Fruit fly (Drosophila melanogaster) whole organism, embryonic: ENCODE measurements around the gene CG4983.

Experiments used
- ATbp ChIP-seq: fragments of 200-800 bp; sonication (Bioruptor generic); optimal IDR thresholded peaks from 2 replicates; lab custom pipeline; 2017; ENCODE audit warnings: missing biosample characterization, mild to moderate bottlenecking, missing genetic modification characterization, missing genetic modification reagents
- Aef1 ChIP-seq: fragments of 200-800 bp; sonication (Bioruptor generic); IDR thresholded peaks from 3 replicates; pipeline ENCODE4 v1.3.6; 2022; ENCODE audit warnings: missing biosample characterization, missing genetic modification characterization
- Bdp1 ChIP-seq: fragments of 200-800 bp; sonication (Bioruptor generic); optimal IDR thresholded peaks from 3 replicates; lab custom pipeline; 2016; ENCODE audit warnings: missing biosample characterization, missing genetic modification characterization
- CG10274 ChIP-seq: fragments of 200-800 bp; sonication (Bioruptor generic); optimal IDR thresholded peaks from 3 replicates; lab custom pipeline; 2017; ENCODE audit warnings: missing biosample characterization, mild to moderate bottlenecking, missing genetic modification characterization
- CG10979 ChIP-seq: fragments of 200-800 bp; sonication (Bioruptor generic); optimal IDR thresholded peaks from 2 replicates; lab custom pipeline; 2018; ENCODE audit warnings: missing biosample characterization, mild to moderate bottlenecking, missing genetic modification characterization, moderate library complexity
- CG11456 ChIP-seq: fragments of 200-800 bp; sonication (Bioruptor generic); IDR thresholded peaks from 3 replicates; pipeline ENCODE4 v1.3.6; 2022; ENCODE audit warnings: missing biosample characterization, missing genetic modification characterization
- CG11696 ChIP-seq: fragments of 200-800 bp; sonication (Bioruptor generic); IDR thresholded peaks from 2 replicates; pipeline ENCODE4 v1.3.6; 2022; ENCODE audit warnings: missing biosample characterization, missing genetic modification characterization
- CG11723 ChIP-seq: fragments of 200-800 bp; sonication (Bioruptor generic); optimal IDR thresholded peaks from 2 replicates; lab custom pipeline; 2017; ENCODE audit warnings: missing biosample characterization, mild to moderate bottlenecking, missing genetic modification characterization
- CG12104 ChIP-seq: fragments of 200-800 bp; sonication (Bioruptor generic); optimal IDR thresholded peaks from 3 replicates; lab custom pipeline; 2016; ENCODE audit warnings: missing biosample characterization, missing genetic modification characterization
- CG13287 ChIP-seq: fragments of 200-800 bp; sonication (Bioruptor generic); IDR thresholded peaks from 2 replicates; pipeline ENCODE4 v1.3.6; 2022; ENCODE audit warnings: missing biosample characterization, missing genetic modification characterization; ENCODE audit not compliant: partially characterized antibody
- CG13296 ChIP-seq: fragments of 200-800 bp; sonication (Bioruptor generic); optimal IDR thresholded peaks from 3 replicates; lab custom pipeline; 2018; ENCODE audit warnings: missing biosample characterization, mild to moderate bottlenecking, missing genetic modification characterization
- CG15269 ChIP-seq: fragments of 200-800 bp; sonication (Bioruptor generic); optimal IDR thresholded peaks from 2 replicates; lab custom pipeline; 2018; ENCODE audit warnings: missing biosample characterization, mild to moderate bottlenecking, missing genetic modification characterization, moderate library complexity
- CG15479 ChIP-seq: fragments of 200-800 bp; sonication (Bioruptor generic); optimal IDR thresholded peaks from 3 replicates; lab custom pipeline; 2019; ENCODE audit warnings: missing biosample characterization, mild to moderate bottlenecking, missing genetic modification characterization, moderate library complexity
- CG1603 ChIP-seq: fragments of 200-800 bp; sonication (Bioruptor generic); optimal IDR thresholded peaks from 2 replicates; lab custom pipeline; 2019; ENCODE audit warnings: missing biosample characterization, mild to moderate bottlenecking, missing genetic modification characterization, moderate library complexity
- CG17385 ChIP-seq: fragments of 200-800 bp; sonication (Bioruptor generic); optimal IDR thresholded peaks from 3 replicates; lab custom pipeline; 2018; ENCODE audit warnings: missing biosample characterization, mild to moderate bottlenecking, missing genetic modification characterization
- CG17829 ChIP-seq: fragments of 200-800 bp; optimal IDR thresholded peaks from 2 replicates; lab custom pipeline; 2019; ENCODE audit warnings: missing biosample characterization, mild to moderate bottlenecking, missing genetic modification characterization, moderate library complexity
- CG2678 ChIP-seq: fragments of 200-800 bp; sonication (Bioruptor generic); optimal IDR thresholded peaks from 3 replicates; lab custom pipeline; 2019; ENCODE audit warnings: missing biosample characterization, mild to moderate bottlenecking, missing genetic modification characterization, moderate library complexity
- CG33213 ChIP-seq: fragments of 200-800 bp; sonication (Bioruptor generic); optimal IDR thresholded peaks from 3 replicates; lab custom pipeline; 2016; ENCODE audit warnings: missing biosample characterization, missing genetic modification characterization
- CG34376 ChIP-seq: fragments of 200-800 bp; sonication (Bioruptor generic); optimal IDR thresholded peaks from 2 replicates; lab custom pipeline; 2018; ENCODE audit warnings: missing biosample characterization, mild to moderate bottlenecking, missing genetic modification characterization
- CG6254 ChIP-seq: fragments of 200-800 bp; sonication (Bioruptor generic); optimal IDR thresholded peaks from 3 replicates; lab custom pipeline; 2017; ENCODE audit warnings: mild to moderate bottlenecking, missing biosample characterization, missing genetic modification reagents, missing genetic modification characterization
- CG6683 ChIP-seq: fragments of 200-800 bp; sonication (Bioruptor generic); optimal IDR thresholded peaks from 2 replicates; lab custom pipeline; 2017; ENCODE audit warnings: missing biosample characterization, mild to moderate bottlenecking, missing genetic modification characterization, missing genetic modification reagents
- CG7556 ChIP-seq: fragments of 200-800 bp; sonication (Bioruptor generic); optimal IDR thresholded peaks from 2 replicates; lab custom pipeline; 2017; ENCODE audit warnings: missing biosample characterization, mild to moderate bottlenecking, missing genetic modification characterization
- CG8359 ChIP-seq: fragments of 200-800 bp; sonication (Bioruptor generic); optimal IDR thresholded peaks from 2 replicates; lab custom pipeline; 2017; ENCODE audit warnings: missing biosample characterization, mild to moderate bottlenecking, missing genetic modification characterization, borderline replicate concordance
- Dad ChIP-seq: fragments of 200-800 bp; sonication (Bioruptor generic); optimal IDR thresholded peaks from 3 replicates; lab custom pipeline; 2016; ENCODE audit warnings: missing biosample characterization, missing genetic modification characterization
- Doc2 ChIP-seq: fragments of 200-800 bp; sonication (Bioruptor generic); IDR thresholded peaks from 2 replicates; pipeline ENCODE4 v1.3.6; 2022; ENCODE audit warnings: missing biosample characterization, missing genetic modification characterization
- Fer2 ChIP-seq: fragments of 200-800 bp; sonication (Bioruptor generic); optimal IDR thresholded peaks from 2 replicates; lab custom pipeline; 2018; ENCODE audit warnings: missing biosample characterization, mild to moderate bottlenecking, missing genetic modification characterization, moderate library complexity
- H2.0 ChIP-seq: fragments of 200-800 bp; sonication (Bioruptor generic); IDR thresholded peaks from 2 replicates; pipeline ENCODE4 v1.3.6; 2022; ENCODE audit warnings: missing biosample characterization, missing genetic modification characterization
- Meics ChIP-seq: fragments of 200-800 bp; sonication (Bioruptor generic); optimal IDR thresholded peaks from 2 replicates; lab custom pipeline; 2017; ENCODE audit warnings: missing biosample characterization, mild to moderate bottlenecking, missing genetic modification characterization
- NFAT ChIP-seq: fragments of 200-800 bp; sonication (Bioruptor generic); IDR thresholded peaks from 2 replicates; pipeline ENCODE4 v1.3.6; 2022; ENCODE audit warnings: missing biosample characterization, missing genetic modification characterization
- NfI ChIP-seq: fragments of 200-800 bp; sonication (Bioruptor generic); optimal IDR thresholded peaks from 3 replicates; lab custom pipeline; 2018; ENCODE audit warnings: missing biosample characterization, mild to moderate bottlenecking, missing genetic modification characterization, moderate library complexity
- Sin3A ChIP-seq: fragments of >200 bp; optimal IDR thresholded peaks from 2 replicates; lab custom pipeline; 2018
- TFAM ChIP-seq: fragments of 200-800 bp; sonication (Bioruptor generic); optimal IDR thresholded peaks from 2 replicates; lab custom pipeline; 2017; ENCODE audit warnings: missing biosample characterization, missing genetic modification characterization, inconsistent platforms
- abd-A ChIP-seq: fragments of 200-800 bp; sonication (Bioruptor generic); optimal IDR thresholded peaks from 3 replicates; lab custom pipeline; 2019; ENCODE audit warnings: missing biosample characterization, mild to moderate bottlenecking, missing genetic modification characterization, moderate library complexity
- bab2 ChIP-seq: fragments of 200-800 bp; sonication (Bioruptor generic); optimal IDR thresholded peaks from 2 replicates; lab custom pipeline; 2016; ENCODE audit warnings: missing biosample characterization, missing genetic modification characterization
- cas ChIP-seq: fragments of 200-800 bp; sonication (Bioruptor generic); IDR thresholded peaks from 2 replicates; pipeline ENCODE4 v1.3.6; 2022; ENCODE audit warnings: missing biosample characterization, missing genetic modification characterization
- danr ChIP-seq: fragments of 200-800 bp; sonication (Bioruptor generic); IDR thresholded peaks from 2 replicates; pipeline ENCODE4 v1.3.6; 2022; ENCODE audit warnings: missing biosample characterization, missing genetic modification characterization
- dpn ChIP-seq, 2 experiments: fragments of 200-800 bp; sonication (Bioruptor generic); optimal IDR thresholded peaks; 3 replicates each; lab custom pipeline; 2016; ENCODE audit warnings: missing biosample characterization in 2 of 2, missing genetic modification characterization in 2 of 2
- dysf ChIP-seq: fragments of 200-800 bp; sonication (Bioruptor generic); IDR thresholded peaks from 3 replicates; pipeline ENCODE4 v1.3.6; 2022; ENCODE audit warnings: missing biosample characterization, missing genetic modification characterization
- emc ChIP-seq: fragments of 200-800 bp; sonication (Bioruptor generic); optimal IDR thresholded peaks from 2 replicates; lab custom pipeline; 2016; ENCODE audit warnings: missing biosample characterization, missing genetic modification characterization
- fd3F ChIP-seq: fragments of 200-800 bp; sonication (Bioruptor generic); optimal IDR thresholded peaks from 2 replicates; lab custom pipeline; 2018; ENCODE audit warnings: missing biosample characterization, mild to moderate bottlenecking, missing genetic modification characterization, moderate library complexity
- fru ChIP-seq: fragments of >200 bp; optimal IDR thresholded peaks from 2 replicates; lab custom pipeline; 2017
- gfzf ChIP-seq: fragments of 200-800 bp; sonication (Bioruptor generic); optimal IDR thresholded peaks from 2 replicates; lab custom pipeline; 2016; ENCODE audit warnings: missing biosample characterization, mild to moderate bottlenecking, missing genetic modification characterization, moderate library complexity
- grau ChIP-seq: fragments of 200-800 bp; optimal IDR thresholded peaks from 3 replicates; lab custom pipeline; 2019; ENCODE audit warnings: missing biosample characterization, mild to moderate bottlenecking, missing genetic modification characterization, moderate library complexity
- her ChIP-seq: fragments of 200-800 bp; sonication (Bioruptor generic); optimal IDR thresholded peaks from 2 replicates; lab custom pipeline; 2016; ENCODE audit warnings: missing biosample characterization, missing genetic modification characterization
- mld ChIP-seq: fragments of 200-800 bp; sonication (Bioruptor generic); IDR thresholded peaks from 3 replicates; pipeline ENCODE4 v1.3.6; 2022; ENCODE audit warnings: missing biosample characterization, missing genetic modification characterization; ENCODE audit not compliant: partially characterized antibody
- nerfin-1 ChIP-seq: fragments of 200-800 bp; sonication (Bioruptor generic); optimal IDR thresholded peaks from 3 replicates; lab custom pipeline; 2019; ENCODE audit warnings: missing biosample characterization, mild to moderate bottlenecking, missing genetic modification characterization, moderate library complexity
- pfk ChIP-seq: fragments of 200-800 bp; sonication (Bioruptor generic); optimal IDR thresholded peaks from 2 replicates; lab custom pipeline; 2018; ENCODE audit warnings: missing biosample characterization, mild to moderate bottlenecking, missing genetic modification characterization, moderate library complexity
- pnt ChIP-seq: fragments of 200-800 bp; sonication (Bioruptor generic); optimal IDR thresholded peaks from 3 replicates; lab custom pipeline; 2016; ENCODE audit warnings: missing biosample characterization, missing genetic modification characterization
- ro ChIP-seq: fragments of 200-800 bp; sonication (Bioruptor generic); IDR thresholded peaks from 2 replicates; pipeline ENCODE4 v1.3.6; 2022; ENCODE audit warnings: missing biosample characterization, missing genetic modification characterization
- sens ChIP-seq: fragments of 200-800 bp; sonication (Bioruptor generic); peaks from one replicate; lab custom pipeline; 2016; ENCODE audit warnings: missing biosample characterization, missing genetic modification characterization
- stwl ChIP-seq: fragments of 200-800 bp; sonication (Bioruptor generic); optimal IDR thresholded peaks from 3 replicates; lab custom pipeline; 2018; ENCODE audit warnings: missing biosample characterization, mild to moderate bottlenecking, missing genetic modification characterization, moderate library complexity
- zf30C ChIP-seq: fragments of 200-800 bp; sonication (Bioruptor generic); optimal IDR thresholded peaks from 3 replicates; lab custom pipeline; 2018; ENCODE audit warnings: missing biosample characterization, mild to moderate bottlenecking, missing genetic modification characterization

CG4983 gene

DNA sequence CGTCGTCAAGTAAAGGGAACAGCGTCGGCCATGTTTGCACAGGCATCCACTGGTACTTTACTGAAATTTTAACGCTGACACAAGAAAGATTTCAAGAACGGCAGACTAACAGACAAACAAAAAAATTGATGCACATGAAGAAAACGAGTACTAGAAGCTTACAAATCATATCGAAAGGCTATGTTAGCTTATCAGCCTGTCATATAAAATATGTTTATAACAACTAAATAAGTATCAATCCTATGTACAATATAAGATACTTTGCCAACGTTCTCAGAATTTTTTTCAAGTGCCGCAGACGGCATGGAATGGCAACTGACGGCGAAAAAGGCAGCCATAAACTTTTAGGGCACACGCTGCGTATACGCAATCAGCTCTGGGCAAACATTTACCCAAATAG, 49.6 kb downstream of the CG4983 start (continued):
- TF ChIP-seq CG33213 (GFP tag; lab: Kevin White, UChicago): no peak
- TF ChIP-seq grau (tag; lab: Kevin White, UChicago): peak; percentile 23
- no peak for TF ChIP-seq CG10274 (GFP tag; lab: Kevin White, UChicago)
- TF ChIP-seq CG6254: no peak
- no peak for TF ChIP-seq Fer2
- TF ChIP-seq emc (GFP tag; lab: Kevin White, UChicago): no peak
- TF ChIP-seq CG11696 (GFP tag; lab: Robert Waterston, UW): no peak
- no peak for TF ChIP-seq stwl (tag; lab: Kevin White, UChicago)
- no peak for TF ChIP-seq nerfin-1
- TF ChIP-seq Doc2 (GFP tag; lab: Robert Waterston, UW): no peak
- no peak for TF ChIP-seq NfI
- TF ChIP-seq CG13296: no peak
- no peak for TF ChIP-seq Bdp1 (GFP tag; lab: Kevin White, UChicago)
- peak; percentile 16 for TF ChIP-seq Meics (GFP tag; lab: Kevin White, UChicago)
- no peak for TF ChIP-seq CG15479 (GFP tag; lab: Kevin White, UChicago)
- no peak for TF ChIP-seq cas (GFP tag; lab: Robert Waterston, UW)
- TF ChIP-seq TFAM (GFP tag; lab: Kevin White, UChicago): no peak
- no peak for TF ChIP-seq Dad (GFP tag; lab: Kevin White, UChicago)
- no peak for TF ChIP-seq gfzf (GFP tag; lab: Kevin White, UChicago)
- no peak for TF ChIP-seq NFAT (GFP tag; lab: Robert Waterston, UW)
- TF ChIP-seq ATbp: no peak
- TF ChIP-seq bab2 (GFP tag; lab: Kevin White, UChicago): no peak
- no peak for TF ChIP-seq dysf (GFP tag; lab: Robert Waterston, UW)
- TF ChIP-seq ro (GFP tag; lab: Robert Waterston, UW): no peak
- no peak for TF ChIP-seq CG17385 (GFP tag; lab: Kevin White, UChicago)
- no peak for TF ChIP-seq CG34376 (GFP tag; lab: Kevin White, UChicago)
- peak; percentile 23 for TF ChIP-seq CG15269 (tag; lab: Kevin White, UChicago)
- no peak for TF ChIP-seq CG13287 (GFP tag; lab: Robert Waterston, UW)
- no peak for TF ChIP-seq CG10979 (tag; lab: Kevin White, UChicago)
- peak; percentile 30 for TF ChIP-seq CG2678
- TF ChIP-seq CG8359 (GFP tag; lab: Kevin White, UChicago): no peak
- TF ChIP-seq CG7556 (GFP tag; lab: Kevin White, UChicago): peak; percentile 10
- TF ChIP-seq pfk (GFP tag; lab: Kevin White, UChicago): no peak
- TF ChIP-seq H2.0 (GFP tag; lab: Robert Waterston, UW): no peak
- TF ChIP-seq sens (GFP tag; lab: Kevin White, UChicago): no peak
- TF ChIP-seq Aef1: no peak
- no peak for TF ChIP-seq Sin3A
- TF ChIP-seq fru (lab: Kevin White, UChicago): no peak
- TF ChIP-seq dpn (GFP tag; optimal IDR thresholded peaks at IDR 0.05; lab: Kevin White, UChicago): no peak
- no peak for TF ChIP-seq pnt (GFP tag; lab: Kevin White, UChicago)
- TF ChIP-seq zf30C (GFP tag; lab: Kevin White, UChicago): no peak
- no peak for TF ChIP-seq CG1603 (tag; lab: Kevin White, UChicago)
- no peak for TF ChIP-seq CG17829 (tag; lab: Kevin White, UChicago)
- no peak for TF ChIP-seq danr (GFP tag; lab: Robert Waterston, UW)
- no peak for TF ChIP-seq CG12104
- TF ChIP-seq mld (GFP tag; lab: Robert Waterston, UW): no peak
- no peak for TF ChIP-seq her (GFP tag; lab: Kevin White, UChicago)
- no peak for TF ChIP-seq CG11723 (GFP tag; lab: Kevin White, UChicago)
- TF ChIP-seq fd3F: no peak
- TF ChIP-seq CG6683: no peak
- no peak for TF ChIP-seq CG11456 (GFP tag; lab: Robert Waterston, UW)
- peak; percentile 31 for TF ChIP-seq abd-A (tag; lab: Kevin White, UChicago)
